Fruit fly (Drosophila melanogaster) whole organism, prepupa: ENCODE results near the gene GramD1B.

ENCODE experiments used
- CG10631 ChIP-seq: fragments of 200-800 bp; sonication (Bioruptor generic); optimal IDR thresholded peaks from 2 replicates; lab custom pipeline; 2016; ENCODE audit warnings: missing biosample characterization, missing genetic modification characterization
- CG10669 ChIP-seq: fragments of 200-800 bp; sonication (Bioruptor generic); optimal IDR thresholded peaks from 3 replicates; lab custom pipeline; 2018; ENCODE audit warnings: missing biosample characterization, mild to moderate bottlenecking, missing genetic modification characterization, moderate library complexity
- CG11294 ChIP-seq: fragments of 200-800 bp; sonication (Bioruptor generic); IDR thresholded peaks from 2 replicates; pipeline ENCODE4 v1.3.6; 2022; ENCODE audit warnings: missing biosample characterization, missing genetic modification characterization
- CG11762 ChIP-seq: fragments of 200-800 bp; sonication (Bioruptor generic); optimal IDR thresholded peaks from 3 replicates; lab custom pipeline; 2016; ENCODE audit warnings: missing biosample characterization, missing genetic modification characterization; ENCODE audit not compliant: insufficient read depth
- CG11902 ChIP-seq: fragments of 200-800 bp; sonication (Bioruptor generic); optimal IDR thresholded peaks from 3 replicates; lab custom pipeline; 2016; ENCODE audit warnings: missing biosample characterization, missing genetic modification characterization
- CG15336 ChIP-seq: fragments of 200-800 bp; sonication (Bioruptor generic); IDR thresholded peaks from 2 replicates; pipeline ENCODE4 v1.3.6; 2022; ENCODE audit warnings: missing biosample characterization, missing genetic modification characterization
- CG3032 ChIP-seq: fragments of 200-800 bp; optimal IDR thresholded peaks from 2 replicates; lab custom pipeline; 2019; ENCODE audit warnings: missing biosample characterization, mild to moderate bottlenecking, missing genetic modification characterization, moderate library complexity
- CG31627 ChIP-seq: fragments of 200-800 bp; sonication (Bioruptor generic); optimal IDR thresholded peaks from 3 replicates; lab custom pipeline; 2016; ENCODE audit warnings: missing biosample characterization, missing genetic modification characterization
- CG32006 ChIP-seq: fragments of 200-800 bp; sonication (Bioruptor generic); optimal IDR thresholded peaks from 3 replicates; lab custom pipeline; 2017; ENCODE audit warnings: missing biosample characterization, mild to moderate bottlenecking, missing genetic modification characterization
- CG34406 ChIP-seq: fragments of 200-800 bp; sonication (Bioruptor generic); optimal IDR thresholded peaks from 3 replicates; lab custom pipeline; 2016; ENCODE audit warnings: missing biosample characterization, missing genetic modification characterization
- CG3919 ChIP-seq: fragments of 200-800 bp; sonication (Bioruptor generic); optimal IDR thresholded peaks from 3 replicates; lab custom pipeline; 2016; ENCODE audit warnings: missing biosample characterization, missing genetic modification characterization
- CG4318 ChIP-seq: fragments of 200-800 bp; sonication (Bioruptor generic); optimal IDR thresholded peaks from 3 replicates; lab custom pipeline; 2017; ENCODE audit warnings: missing biosample characterization, mild to moderate bottlenecking, missing genetic modification characterization
- CG6163 ChIP-seq: fragments of 200-800 bp; sonication (Bioruptor generic); IDR thresholded peaks from 3 replicates; pipeline ENCODE4 v1.3.6; 2022; ENCODE audit warnings: missing biosample characterization, missing genetic modification characterization
- CG6276 ChIP-seq: fragments of 200-800 bp; sonication (Bioruptor generic); optimal IDR thresholded peaks from 2 replicates; lab custom pipeline; 2017; ENCODE audit warnings: missing biosample characterization, mild to moderate bottlenecking, missing genetic modification characterization
- CG6792 ChIP-seq: fragments of 200-800 bp; sonication (Bioruptor generic); optimal IDR thresholded peaks from 3 replicates; lab custom pipeline; 2016; ENCODE audit warnings: missing biosample characterization, missing genetic modification characterization
- CG6808 ChIP-seq: fragments of 200-800 bp; sonication (Bioruptor generic); optimal IDR thresholded peaks from 3 replicates; lab custom pipeline; 2017; ENCODE audit warnings: missing biosample characterization, missing genetic modification characterization, mild to moderate bottlenecking, moderate library complexity, missing genetic modification reagents
- CG6854 ChIP-seq: fragments of 200-800 bp; sonication (Bioruptor generic); optimal IDR thresholded peaks from 2 replicates; lab custom pipeline; 2017; ENCODE audit warnings: missing biosample characterization, mild to moderate bottlenecking, missing genetic modification characterization
- CG7368 ChIP-seq: fragments of 200-800 bp; sonication (Bioruptor generic); optimal IDR thresholded peaks from 3 replicates; lab custom pipeline; 2016; ENCODE audit warnings: missing biosample characterization, missing genetic modification characterization
- CG8119 ChIP-seq: fragments of 200-800 bp; sonication (Bioruptor generic); IDR thresholded peaks from 3 replicates; pipeline ENCODE4 v1.3.6; 2022; ENCODE audit warnings: missing biosample characterization, missing genetic modification characterization
- CG8319 ChIP-seq: fragments of 200-800 bp; sonication (Bioruptor generic); optimal IDR thresholded peaks from 3 replicates; lab custom pipeline; 2016; ENCODE audit warnings: missing biosample characterization, missing genetic modification characterization
- CG9139 ChIP-seq: fragments of 200-800 bp; sonication (Bioruptor generic); optimal IDR thresholded peaks from 3 replicates; lab custom pipeline; 2017; ENCODE audit warnings: missing biosample characterization, mild to moderate bottlenecking, missing genetic modification characterization
- Eip75B ChIP-seq: fragments of 200-800 bp; sonication (Bioruptor generic); optimal IDR thresholded peaks from 3 replicates; lab custom pipeline; 2016; ENCODE audit warnings: missing biosample characterization, missing genetic modification characterization
- Eip78C ChIP-seq: fragments of 200-800 bp; sonication (Bioruptor generic); peaks from one replicate; lab custom pipeline; 2016; ENCODE audit warnings: missing biosample characterization, missing genetic modification characterization
- Ets21C ChIP-seq: fragments of 200-800 bp; sonication (Bioruptor generic); optimal IDR thresholded peaks from 3 replicates; lab custom pipeline; 2016; ENCODE audit warnings: missing biosample characterization, missing genetic modification characterization
- Ets96B ChIP-seq: fragments of 200-800 bp; optimal IDR thresholded peaks from 2 replicates; lab custom pipeline; 2019; ENCODE audit warnings: missing biosample characterization, mild to moderate bottlenecking, missing genetic modification characterization, moderate library complexity
- Gug ChIP-seq: fragments of 200-800 bp; sonication (Bioruptor generic); IDR thresholded peaks from 2 replicates; pipeline ENCODE4 v1.3.6; 2022; ENCODE audit warnings: missing biosample characterization, missing genetic modification characterization
- Hr38 ChIP-seq: sonication (Bioruptor generic); optimal IDR thresholded peaks from 2 replicates; lab custom pipeline; 2016; ENCODE audit warnings: missing biosample characterization, missing genetic modification characterization
- Hr4 ChIP-seq: fragments of 200-800 bp; sonication (Bioruptor generic); optimal IDR thresholded peaks from 3 replicates; lab custom pipeline; 2016; ENCODE audit warnings: missing biosample characterization, missing genetic modification characterization
- Lpt ChIP-seq: fragments of 200-800 bp; sonication (Bioruptor generic); optimal IDR thresholded peaks from 3 replicates; lab custom pipeline; 2016; ENCODE audit warnings: missing biosample characterization, missing genetic modification characterization
- OdsH ChIP-seq: fragments of 200-800 bp; sonication (Bioruptor generic); optimal IDR thresholded peaks from 3 replicates; lab custom pipeline; 2016; ENCODE audit warnings: missing biosample characterization, missing genetic modification characterization
- Smox ChIP-seq: fragments of 200-800 bp; sonication (Bioruptor generic); optimal IDR thresholded peaks from 3 replicates; lab custom pipeline; 2016; ENCODE audit warnings: missing biosample characterization, missing genetic modification characterization
- Sox102F ChIP-seq: fragments of 200-800 bp; sonication (Bioruptor generic); optimal IDR thresholded peaks from 2 replicates; lab custom pipeline; 2016; ENCODE audit warnings: missing biosample characterization, mild to moderate bottlenecking, missing genetic modification characterization
- Sox14 ChIP-seq: fragments of 200-800 bp; sonication (Bioruptor generic); optimal IDR thresholded peaks from 3 replicates; lab custom pipeline; 2016; ENCODE audit warnings: missing biosample characterization, missing genetic modification characterization
- Sox15 ChIP-seq: fragments of 200-800 bp; sonication (Bioruptor generic); optimal IDR thresholded peaks from 3 replicates; lab custom pipeline; 2016; ENCODE audit warnings: missing biosample characterization, missing genetic modification characterization
- achi ChIP-seq: fragments of 200-800 bp; sonication (Bioruptor generic); optimal IDR thresholded peaks from 3 replicates; lab custom pipeline; 2016; ENCODE audit warnings: missing biosample characterization, missing genetic modification characterization
- acj6 ChIP-seq: fragments of 200-800 bp; sonication (Bioruptor generic); optimal IDR thresholded peaks from 3 replicates; lab custom pipeline; 2016; ENCODE audit warnings: missing biosample characterization, missing genetic modification characterization
- cyc ChIP-seq: fragments of 200-800 bp; sonication (Bioruptor generic); optimal IDR thresholded peaks from 3 replicates; lab custom pipeline; 2016; ENCODE audit warnings: missing biosample characterization, missing genetic modification characterization
- dac ChIP-seq: fragments of 200-800 bp; sonication (Bioruptor generic); optimal IDR thresholded peaks from 2 replicates; lab custom pipeline; 2017; ENCODE audit warnings: missing biosample characterization, mild to moderate bottlenecking, missing genetic modification characterization
- eg ChIP-seq: fragments of 200-800 bp; sonication (Bioruptor generic); IDR thresholded peaks from 3 replicates; pipeline ENCODE4 v1.3.6; 2022; ENCODE audit warnings: missing biosample characterization, missing genetic modification characterization
- fd59A ChIP-seq: fragments of 200-800 bp; sonication (Bioruptor generic); optimal IDR thresholded peaks from 2 replicates; lab custom pipeline; 2017; ENCODE audit warnings: missing biosample characterization, mild to moderate bottlenecking, missing genetic modification characterization, missing genetic modification reagents
- fd85E ChIP-seq: fragments of 200-800 bp; sonication (Bioruptor generic); optimal IDR thresholded peaks from 3 replicates; lab custom pipeline; 2016; ENCODE audit warnings: missing biosample characterization, missing genetic modification characterization
- lz ChIP-seq: fragments of 200-800 bp; sonication (Bioruptor generic); optimal IDR thresholded peaks from 3 replicates; lab custom pipeline; 2016; ENCODE audit warnings: missing biosample characterization, missing genetic modification characterization
- net ChIP-seq: fragments of 200-800 bp; sonication (Bioruptor generic); optimal IDR thresholded peaks from 3 replicates; lab custom pipeline; 2016; ENCODE audit warnings: missing biosample characterization, missing genetic modification characterization
- pdm3 ChIP-seq: fragments of 200-800 bp; sonication (Bioruptor generic); optimal IDR thresholded peaks from 3 replicates; lab custom pipeline; 2016; ENCODE audit warnings: missing biosample characterization, missing genetic modification characterization
- salr ChIP-seq, 2 experiments: fragments of 200-800 bp; sonication (Bioruptor generic); optimal IDR thresholded peaks; 3 replicates each; lab custom pipeline; 2016 to 2018; ENCODE audit warnings: missing biosample characterization in 2 of 2, missing genetic modification characterization in 2 of 2, mild to moderate bottlenecking in 1 of 2
- ss ChIP-seq, 2 experiments: fragments of 200-800 bp; sonication (Bioruptor generic); optimal IDR thresholded peaks; 2 replicates in 1 of 2; 3 replicates in 1 of 2; lab custom pipeline; 2017 to 2018; ENCODE audit warnings: mild to moderate bottlenecking in 2 of 2, missing biosample characterization in 2 of 2, missing genetic modification characterization in 2 of 2, moderate library complexity in 1 of 2
- svp ChIP-seq: fragments of 200-800 bp; sonication (Bioruptor generic); peaks from one replicate; lab custom pipeline; 2016; ENCODE audit warnings: missing biosample characterization, missing genetic modification characterization
- topi ChIP-seq: fragments of 200-800 bp; sonication (Bioruptor generic); optimal IDR thresholded peaks from 3 replicates; lab custom pipeline; 2016; ENCODE audit warnings: missing biosample characterization, missing genetic modification characterization

Gene GramD1B

dm6 chr2L:3355791-3356190 lies 17.4 kb downstream of the GramD1B start:
- TF ChIP-seq CG11902 (no peak), Sox14 (GFP tag; lab: Kevin White, UChicago) (no peak), CG3919 (GFP tag; lab: Kevin White, UChicago) (no peak), salr (GFP tag; optimal IDR thresholded peaks at IDR 0.05; lab: Kevin White, UChicago) (no peak), Eip78C (GFP tag; lab: Kevin White, UChicago) (no peak), ss (GFP tag; optimal IDR thresholded peaks at IDR 0.05; lab: Kevin White, UChicago) (no peak), CG8119 (no peak), CG10631 (GFP tag; lab: Kevin White, UChicago) (no peak), CG11294 (GFP tag; lab: Robert Waterston, UW) (no peak), Hr4 (GFP tag; lab: Kevin White, UChicago) (no peak), CG7368 (GFP tag; lab: Kevin White, UChicago) (no peak)

- TF ChIP-seq CG10669 (GFP tag; lab: Kevin White, UChicago) = peak; percentile 97
- peak; percentile 98 for TF ChIP-seq CG3919 (GFP tag; lab: Kevin White, UChicago)
- TF ChIP-seq CG9139 = peak; percentile 94
- TF ChIP-seq Ets96B = peak; percentile 99
- TF ChIP-seq Ets21C (GFP tag; lab: Kevin White, UChicago) = peak; percentile 92
- peak; percentile 98 for TF ChIP-seq topi (GFP tag; lab: Kevin White, UChicago)
- TF ChIP-seq Eip78C (GFP tag; lab: Kevin White, UChicago) = peak; percentile 100
- peak; percentile 98 for TF ChIP-seq lz (GFP tag; lab: Kevin White, UChicago)
- peak; percentile 98 for TF ChIP-seq Hr4 (GFP tag; lab: Kevin White, UChicago)
- TF ChIP-seq CG10631 (GFP tag; lab: Kevin White, UChicago) = peak; percentile 99
- peak; percentile 98 for TF ChIP-seq Smox
- peak; percentile 98 for TF ChIP-seq achi
- peak; percentile 96 to 97 for TF ChIP-seq ss (GFP tag; optimal IDR thresholded peaks at IDR 0.05; lab: Kevin White, UChicago)
- TF ChIP-seq CG8119 = peak; percentile 99
- peak; percentile 99 for TF ChIP-seq svp (GFP tag; lab: Kevin White, UChicago)
- TF ChIP-seq CG6808 = peak; percentile 95
- peak; percentile 97 for TF ChIP-seq CG6854 (GFP tag; lab: Kevin White, UChicago)
- TF ChIP-seq CG11294 (GFP tag; lab: Robert Waterston, UW) = peak; percentile 95
- TF ChIP-seq Hr38 (GFP tag; lab: Kevin White, UChicago) = no peak
- TF ChIP-seq Lpt = peak; percentile 98
- TF ChIP-seq CG31627 (GFP tag; lab: Kevin White, UChicago) = peak; percentile 97
- peak; percentile 98 for TF ChIP-seq CG3032 (tag; lab: Kevin White, UChicago)
- TF ChIP-seq Gug (GFP tag; lab: Robert Waterston, UW) = peak; percentile 98
- TF ChIP-seq eg (GFP tag; lab: Robert Waterston, UW) = peak; percentile 98
- TF ChIP-seq CG32006 (GFP tag; lab: Kevin White, UChicago) = peak; percentile 100
- TF ChIP-seq fd85E (GFP tag; lab: Kevin White, UChicago) = peak; percentile 92
- TF ChIP-seq CG15336 (GFP tag; lab: Robert Waterston, UW) = peak; percentile 99
- peak; percentile 99 for TF ChIP-seq OdsH (GFP tag; lab: Kevin White, UChicago)
- TF ChIP-seq fd59A = peak; percentile 98
- TF ChIP-seq CG6276 = peak; percentile 99
- peak; percentile 96 for TF ChIP-seq CG8319 (GFP tag; lab: Kevin White, UChicago)
- peak; percentile 97 for TF ChIP-seq CG11762
- TF ChIP-seq Sox15 (GFP tag; lab: Kevin White, UChicago) = peak; percentile 96
- peak; percentile 99 for TF ChIP-seq net (GFP tag; lab: Kevin White, UChicago)
- peak; percentile 99 for TF ChIP-seq acj6 (GFP tag; lab: Kevin White, UChicago)
- peak; percentile 98 for TF ChIP-seq pdm3
- TF ChIP-seq CG4318 (GFP tag; lab: Kevin White, UChicago) = peak; percentile 99
- TF ChIP-seq dac (GFP tag; lab: Kevin White, UChicago) = peak; percentile 99
- peak; percentile 96 for TF ChIP-seq cyc
- TF ChIP-seq CG34406 (GFP tag; lab: Kevin White, UChicago) = peak; percentile 99
- TF ChIP-seq Eip75B (GFP tag; lab: Kevin White, UChicago) = peak; percentile 98
- peak; percentile 98 for TF ChIP-seq CG6163 (GFP tag; lab: Robert Waterston, UW)
- peak; percentile 98 for TF ChIP-seq CG6792 (GFP tag; lab: Kevin White, UChicago)
- TF ChIP-seq Sox102F (GFP tag; lab: Kevin White, UChicago) = peak; percentile 98
Observed at dm6 chr2L:3354642-3355380, 18.4 kb downstream of the GramD1B start, which contains the start of gene E23. Gene E23, minus strand, starts transcription at chr2L:3354829.
